Worm (Caenorhabditis elegans) whole organism, L4 larva: ENCODE data around the gene Y75B12B.3.

Source experiments
- D1046.2 ChIP-seq: fragments of 200-800 bp; sonication (Bioruptor generic); IDR thresholded peaks from 2 replicates; pipeline ENCODE4 v1.3.6; 2022; ENCODE audit warnings: missing genetic modification characterization, missing compliant biosample characterization
- F10B5.3 ChIP-seq: sonication (generic microtip); optimal IDR thresholded peaks from 2 replicates; lab custom pipeline; 2016; ENCODE audit warnings: mild to moderate bottlenecking, missing genetic modification characterization, missing compliant biosample characterization
- F26F4.8 ChIP-seq: fragments of 200-800 bp; sonication (Bioruptor generic); conservative IDR thresholded peaks from 2 replicates; pipeline ENCODE4 v1.3.6; 2022; ENCODE audit warnings: missing genetic modification characterization, missing compliant biosample characterization
- F44E2.7 ChIP-seq: fragments of 200-800 bp; sonication (Bioruptor generic); IDR thresholded peaks from 2 replicates; pipeline ENCODE4 v2.1.2; 2022; ENCODE audit warnings: missing genetic modification characterization, missing compliant biosample characterization
- T26A8.4 ChIP-seq: fragments of 200-800 bp; sonication (Bioruptor generic); IDR thresholded peaks from 2 replicates; pipeline ENCODE4 v1.3.6; 2022; ENCODE audit warnings: missing genetic modification characterization, missing compliant biosample characterization
- Y105C5A.15 ChIP-seq: fragments of 200-800 bp; sonication (Bioruptor generic); IDR thresholded peaks from 2 replicates; pipeline ENCODE4 v1.3.6; 2022; ENCODE audit warnings: missing genetic modification characterization, missing compliant biosample characterization
- attf-4 ChIP-seq: sonication (generic microtip); optimal IDR thresholded peaks from 3 replicates; lab custom pipeline; 2017; ENCODE audit warnings: missing biosample characterization, missing genetic modification characterization
- ceh-62 ChIP-seq: sonication (generic microtip); optimal IDR thresholded peaks from 2 replicates; lab custom pipeline; 2017; ENCODE audit warnings: missing biosample characterization, missing genetic modification characterization
- ces-1 ChIP-seq: fragments of 150-350 bp; sonication (generic microtip); optimal IDR thresholded peaks from 4 replicates; lab custom pipeline; 2014; ENCODE audit warnings: missing biosample characterization, missing genetic modification reagents, missing genetic modification characterization
- cey-2 ChIP-seq: sonication (generic microtip); optimal IDR thresholded peaks from 3 replicates; lab custom pipeline; 2017; ENCODE audit warnings: missing genetic modification characterization, mild to moderate bottlenecking, missing compliant biosample characterization, antibody characterized with exemption, borderline replicate concordance; ENCODE audit not compliant: insufficient read depth
- daf-8 ChIP-seq: fragments of 200-800 bp; sonication (Bioruptor generic); IDR thresholded peaks from 2 replicates; pipeline ENCODE4 v1.3.6; 2022; ENCODE audit warnings: missing genetic modification characterization, missing compliant biosample characterization
- dve-1 ChIP-seq: sonication (generic microtip); optimal IDR thresholded peaks from 2 replicates; lab custom pipeline; 2017; ENCODE audit warnings: antibody characterized with exemption, mild to moderate bottlenecking, missing genetic modification characterization, missing compliant biosample characterization; ENCODE audit not compliant: insufficient read depth
- egl-27 ChIP-seq: sonication (generic microtip); optimal IDR thresholded peaks from 3 replicates; lab custom pipeline; 2017; ENCODE audit warnings: missing biosample characterization, missing genetic modification reagents, missing genetic modification characterization
- fos-1 ChIP-seq: fragments of 150-350 bp; optimal IDR thresholded peaks from 2 replicates; lab custom pipeline; 2014; ENCODE audit warnings: missing biosample characterization, missing genetic modification characterization
- hif-1 ChIP-seq, 2 experiments: sonication (generic microtip); optimal IDR thresholded peaks; 2 replicates each; lab custom pipeline; 2016 to 2017; ENCODE audit warnings: missing compliant biosample characterization in 2 of 2, missing genetic modification characterization in 2 of 2, missing genetic modification reagents in 2 of 2, missing genotype in 2 of 2, mild to moderate bottlenecking in 1 of 2
- hlh-30 ChIP-seq: sonication (generic microtip); optimal IDR thresholded peaks from 2 replicates; lab custom pipeline; 2017; ENCODE audit warnings: antibody characterized with exemption, mild to moderate bottlenecking, missing genetic modification characterization, missing compliant biosample characterization; ENCODE audit not compliant: insufficient read depth
- jun-1 ChIP-seq: fragments of 150-350 bp; optimal IDR thresholded peaks from 2 replicates; lab custom pipeline; 2014; ENCODE audit warnings: missing biosample characterization, missing genetic modification reagents, missing genetic modification characterization
- lim-7 ChIP-seq: fragments of 200-800 bp; sonication (Bioruptor generic); IDR thresholded peaks from 2 replicates; pipeline ENCODE4 v1.3.6; 2022; ENCODE audit warnings: missing genetic modification characterization, missing compliant biosample characterization
- lin-15B ChIP-seq: fragments of 150-350 bp; sonication (generic microtip); optimal IDR thresholded peaks from 3 replicates; lab custom pipeline; 2014; ENCODE audit warnings: missing biosample characterization, missing genetic modification characterization
- mxl-2 ChIP-seq: fragments of 200-800 bp; sonication (Bioruptor generic); conservative IDR thresholded peaks from 2 replicates; pipeline ENCODE4 v1.3.6; 2022; ENCODE audit warnings: missing genetic modification reagents, missing genetic modification characterization, missing compliant biosample characterization
- nhr-102 ChIP-seq: sonication (generic microtip); optimal IDR thresholded peaks from 2 replicates; lab custom pipeline; 2016; ENCODE audit warnings: mild to moderate bottlenecking, missing genetic modification characterization, moderate library complexity, missing compliant biosample characterization
- nhr-11 ChIP-seq: fragments of 150-350 bp; optimal IDR thresholded peaks from 2 replicates; lab custom pipeline; 2014; ENCODE audit warnings: missing biosample characterization, missing genetic modification characterization
- nhr-28 ChIP-seq: fragments of 150-350 bp; optimal IDR thresholded peaks from 2 replicates; lab custom pipeline; 2014; ENCODE audit warnings: missing biosample characterization, missing genetic modification characterization
- nhr-42 ChIP-seq: fragments of 200-800 bp; sonication (Bioruptor generic); IDR thresholded peaks from 2 replicates; pipeline ENCODE4 v1.3.6; 2022; ENCODE audit warnings: missing genetic modification characterization, missing compliant biosample characterization
- rbr-2 ChIP-seq: sonication (generic microtip); optimal IDR thresholded peaks from 2 replicates; lab custom pipeline; 2016; ENCODE audit warnings: missing genotype, missing genetic modification characterization, missing compliant biosample characterization
- set-16 ChIP-seq: fragments of 200-800 bp; sonication (Bioruptor generic); IDR thresholded peaks from 2 replicates; pipeline ENCODE4 v1.3.6; 2022; ENCODE audit warnings: missing genetic modification reagents, missing genetic modification characterization, missing compliant biosample characterization
- spr-1 ChIP-seq: sonication (generic microtip); optimal IDR thresholded peaks from 2 replicates; lab custom pipeline; 2016; ENCODE audit warnings: mild to moderate bottlenecking, missing genetic modification characterization, missing compliant biosample characterization
- unc-130 ChIP-seq: sonication (generic microtip); optimal IDR thresholded peaks from 2 replicates; lab custom pipeline; 2016; ENCODE audit warnings: missing genetic modification reagents, missing genetic modification characterization, missing compliant biosample characterization
- zfp-2 ChIP-seq: sonication (generic microtip); optimal IDR thresholded peaks from 2 replicates; lab custom pipeline; 2016; ENCODE audit warnings: mild to moderate bottlenecking, missing genetic modification characterization, missing compliant biosample characterization
- zfp-3 ChIP-seq: fragments of 200-800 bp; sonication (Bioruptor generic); conservative IDR thresholded peaks from 2 replicates; pipeline ENCODE4 v1.3.6; 2022; ENCODE audit warnings: missing genetic modification reagents, missing genetic modification characterization, missing compliant biosample characterization

Y75B12B.3 gene

DNA sequence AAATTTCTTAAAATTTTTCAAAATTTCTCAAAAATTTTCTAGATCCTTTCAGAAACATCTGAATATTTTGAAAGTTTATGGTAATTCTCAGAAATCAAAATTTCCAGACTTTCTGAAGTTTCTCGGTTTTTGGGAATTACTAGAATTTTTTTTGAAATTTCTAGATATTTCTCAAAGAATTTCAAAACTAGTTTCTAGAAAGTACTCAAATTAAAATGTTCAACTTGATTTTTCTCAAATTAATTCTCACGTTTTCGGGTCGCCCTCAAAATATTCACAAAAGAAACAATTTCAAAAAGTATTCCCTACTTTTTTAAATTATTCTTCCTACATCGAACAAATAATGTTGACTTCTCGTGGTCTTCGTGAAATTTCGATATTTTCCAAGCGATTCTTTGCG, 6.3 kb downstream of the Y75B12B.3 start, which contains the start of gene T09F5.10:
T09F5.10 (plus strand) TSS at position 301 of the 400 bp plus-strand sequence.
- TF ChIP-seq hif-1 (tag; optimal IDR thresholded peaks at IDR 0.05; lab: Kevin White, UChicago) (no peak), nhr-42 (GFP tag; lab: Robert Waterston, UW) (no peak), F44E2.7 (GFP tag; lab: Robert Waterston, UW) (no peak), lim-7 (GFP tag; lab: Robert Waterston, UW) (no peak), set-16 (no peak), rbr-2 (tag; lab: Kevin White, UChicago) (no peak), spr-1 (no peak), nhr-11 (tag; lab: Kevin White, UChicago) (no peak), nhr-102 (tag; lab: Kevin White, UChicago) (no peak), zfp-3 (GFP tag; lab: Robert Waterston, UW) (no peak), F26F4.8 (GFP tag; lab: Robert Waterston, UW) (no peak), attf-4 (tag; lab: Kevin White, UChicago) (no peak), lin-15B (no peak), zfp-2 (no peak)
- TF ChIP-seq, all 104 proteins: peak for 0

DNA sequence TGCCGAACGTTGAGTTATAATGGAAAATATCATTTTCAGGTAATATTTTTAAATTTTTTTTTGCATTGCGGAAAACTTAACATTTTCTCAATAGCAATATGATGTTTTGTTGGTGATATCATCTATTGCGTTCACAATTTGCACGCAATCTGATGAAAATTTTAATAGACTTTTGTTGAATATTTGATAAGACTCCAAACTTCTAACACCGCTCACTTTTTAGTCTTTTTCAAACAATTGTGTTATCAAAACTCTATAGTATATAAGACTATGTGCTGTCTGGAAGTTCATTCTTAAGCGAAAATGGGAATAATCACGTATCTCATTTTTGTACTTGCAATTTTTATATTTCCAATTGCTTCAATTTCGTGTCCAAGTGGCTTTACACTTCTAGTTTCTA, 10.6 kb downstream of the Y75B12B.3 start, which contains the start of gene clec-47:
clec-47 (plus strand) TSS at position 301 of the 400 bp plus-strand sequence.
- TF ChIP-seq jun-1 (tag; lab: Kevin White, UChicago) (no peak), zfp-2 (no peak), hif-1 (tag; optimal IDR thresholded peaks at IDR 0.05; lab: Kevin White, UChicago) (peak in 1 of 2 experiments; percentile 31), Y105C5A.15 (no peak), nhr-28 (peak; percentile 19), egl-27 (tag; lab: Kevin White, UChicago) (no peak), fos-1 (no peak), F10B5.3 (tag; lab: Kevin White, UChicago) (no peak), cey-2 (tag; lab: Kevin White, UChicago) (no peak)

DNA sequence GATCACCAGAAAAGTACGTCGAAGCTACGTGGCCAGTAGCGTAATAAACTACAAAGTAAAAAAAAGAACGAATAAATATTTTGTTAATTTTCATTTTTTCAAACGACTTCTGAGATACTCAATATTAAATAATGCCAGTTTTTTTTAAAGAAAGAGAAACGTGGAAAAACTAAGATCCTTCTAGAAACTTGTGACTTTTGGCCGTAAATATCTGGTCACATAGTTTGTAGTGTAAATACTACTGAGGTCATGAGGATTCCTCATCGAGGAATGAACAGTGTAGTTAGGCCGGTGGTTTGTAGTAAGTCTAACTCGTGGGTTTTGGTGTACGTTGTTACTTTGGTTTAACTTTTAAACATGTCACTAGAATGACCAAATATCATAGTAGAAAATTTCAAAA, 18.1 kb downstream of the Y75B12B.3 start:
- TF ChIP-seq nhr-28: peak; percentile 74
- TF ChIP-seq hlh-30 (tag; lab: Kevin White, UChicago): peak; percentile 43

DNA sequence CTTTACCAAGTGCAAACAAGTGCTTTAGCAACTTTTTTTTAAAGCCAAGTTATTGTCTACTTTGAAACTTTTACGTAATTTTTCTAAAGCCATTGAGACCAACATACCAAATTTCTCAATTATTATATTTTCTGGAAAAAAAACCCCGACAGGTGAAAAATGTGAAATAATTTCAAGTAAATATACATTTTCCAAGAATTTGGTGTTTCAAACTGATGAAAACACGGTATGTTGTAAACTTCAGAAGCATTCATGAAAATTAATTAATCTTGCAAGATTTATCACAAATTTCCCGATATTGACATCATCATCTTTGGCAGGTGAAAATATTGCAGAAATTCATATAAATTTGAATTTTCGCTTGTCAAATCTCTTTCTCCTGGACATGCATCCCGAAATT, 23.4 kb downstream of the Y75B12B.3 start, which contains the start of gene srz-11:
srz-11 (plus strand) TSS at position 386 of the 400 bp plus-strand sequence.
- TF ChIP-seq rbr-2 (tag; lab: Kevin White, UChicago): no peak
- TF ChIP-seq dve-1 (tag; lab: Kevin White, UChicago): no peak
- no peak for TF ChIP-seq ces-1 (GFP tag; lab: Kevin White, UChicago)
- no peak for TF ChIP-seq mxl-2 (GFP tag; lab: Robert Waterston, UW)

DNA sequence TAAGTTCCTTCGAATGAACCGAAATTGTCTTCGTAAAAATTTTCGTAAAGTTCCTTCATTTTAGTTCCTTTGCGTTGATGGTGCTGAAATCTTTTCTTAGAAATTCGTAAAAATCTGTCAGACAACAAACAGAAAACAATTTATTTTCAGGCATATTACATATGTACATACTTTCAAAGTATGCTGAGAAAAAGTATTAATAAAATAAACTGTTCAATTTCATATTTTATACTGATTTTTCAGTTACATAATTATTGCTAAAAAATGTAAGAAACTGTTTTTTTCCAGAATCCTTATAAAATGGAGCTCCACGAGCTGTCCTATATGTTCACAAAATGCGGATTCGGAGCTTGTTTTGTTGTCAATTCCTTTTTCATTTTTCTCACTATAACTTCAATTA, 27.4 kb downstream of the Y75B12B.3 start, which contains the start of gene str-45:
str-45 (plus strand) TSS at position 301 of the 400 bp plus-strand sequence.
- TF ChIP-seq hlh-30 (tag; lab: Kevin White, UChicago) (no peak), ceh-62 (tag; lab: Kevin White, UChicago) (no peak)

DNA sequence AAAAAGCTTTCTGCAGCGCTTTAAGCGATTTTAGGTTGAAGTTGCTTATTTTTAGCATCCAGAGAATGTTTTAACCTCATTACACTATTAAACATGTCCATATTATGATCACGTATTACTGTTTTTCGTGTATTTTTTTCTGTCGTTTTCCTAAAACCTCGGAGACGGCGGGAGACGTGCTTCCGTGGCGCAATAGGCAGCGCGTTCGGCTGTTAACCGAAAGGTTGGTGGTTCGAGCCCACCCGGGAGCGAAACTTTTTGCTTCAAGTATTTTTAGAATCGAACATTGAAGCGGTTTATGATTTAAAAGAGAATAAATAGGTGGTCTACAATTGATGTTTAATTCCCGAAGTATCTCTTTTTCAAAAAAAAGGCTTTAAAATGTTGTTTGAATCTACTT, 29.6 kb downstream of the Y75B12B.3 start:
- no peak for TF ChIP-seq T26A8.4 (GFP tag; lab: Robert Waterston, UW)
- no peak for TF ChIP-seq daf-8 (GFP tag; lab: Robert Waterston, UW)
- peak; percentile 76; the same call in 1 of the 2 replicates for TF ChIP-seq F26F4.8 (GFP tag; lab: Robert Waterston, UW)
- TF ChIP-seq lim-7 (GFP tag; lab: Robert Waterston, UW): 0 out of 2 replicates have a peak, but pooled peaks have one; percentile 68
- TF ChIP-seq unc-130 (GFP tag; lab: Kevin White, UChicago): peak; percentile 9
- TF ChIP-seq D1046.2: peak; percentile 51; the same call in 1 of the 2 replicates
